Worm (Caenorhabditis elegans): ENCODE data around the gene F56C9.8.
A peak's percentile ranks its signal among the peaks of the same experiment; 100 is the strongest.

The F56C9.8 gene

ce11 chrIII:7272828-7273227 is 46.5 kb downstream of the F56C9.8 start:
- peak; percentile 71 for TF ChIP-seq gmeb-1 (tag; optimal IDR thresholded peaks at IDR 0.05)
- TF ChIP-seq sma-3 (GFP tag; optimal IDR thresholded peaks at IDR 0.05) = peak; percentile 82
- TF ChIP-seq lin-11 (tag; optimal IDR thresholded peaks at IDR 0.05) = no peak
- peak; percentile 92 for TF ChIP-seq nhr-21 (tag; optimal IDR thresholded peaks at IDR 0.05)
- TF ChIP-seq nhr-25 (tag; optimal IDR thresholded peaks at IDR 0.05) = peak; percentile 51
- no peak for TF ChIP-seq ZK546.5 (tag; optimal IDR thresholded peaks at IDR 0.05)
- no peak for TF ChIP-seq ztf-11 (tag; optimal IDR thresholded peaks at IDR 0.05)
- peak; percentile 55 for TF ChIP-seq crh-2 (tag; optimal IDR thresholded peaks at IDR 0.05)
- TF ChIP-seq mdl-1 (tag; optimal IDR thresholded peaks at IDR 0.05) = peak in 1 of 2 experiments; percentile 32
- no peak for TF ChIP-seq F13H6.1 (tag; optimal IDR thresholded peaks at IDR 0.05)
- TF ChIP-seq egl-27 (tag; optimal IDR thresholded peaks at IDR 0.05) = peak; percentile 64
- no peak for TF ChIP-seq C34F6.9 (tag; optimal IDR thresholded peaks at IDR 0.05)
- peak; percentile 86 for TF ChIP-seq sma-9 (GFP tag; optimal IDR thresholded peaks at IDR 0.05)
- TF ChIP-seq sma-9 (tag; optimal IDR thresholded peaks at IDR 0.05) = no peak
- TF ChIP-seq ama-1 (optimal IDR thresholded peaks at IDR 0.05) = peak; percentile 13
- no peak for TF ChIP-seq unc-55 (GFP tag; optimal IDR thresholded peaks at IDR 0.05)
- peak; percentile 85 for TF ChIP-seq blmp-1 (tag; optimal IDR thresholded peaks at IDR 0.05; ENCODE audit: insufficient read depth)
- peak; percentile 63 for TF ChIP-seq fos-1 (tag; optimal IDR thresholded peaks at IDR 0.05)
- peak; percentile 89 for TF ChIP-seq nhr-129 (tag; optimal IDR thresholded peaks at IDR 0.05)
- no peak for TF ChIP-seq ztf-1 (GFP tag; conservative IDR thresholded peaks at IDR 0.05)
- TF ChIP-seq elt-3 (tag; optimal IDR thresholded peaks at IDR 0.05) = no peak
- peak in 1 of 2 experiments; percentile 46 for TF ChIP-seq lsy-2 (tag; optimal IDR thresholded peaks at IDR 0.05)

ce11 chrIII:7272088-7272487 is 47.2 kb downstream of the F56C9.8 start:
- TF ChIP-seq elt-1 (tag; optimal IDR thresholded peaks at IDR 0.05) (no peak), aly-2 (tag; optimal IDR thresholded peaks at IDR 0.05) (no peak), F13H6.1 (tag; optimal IDR thresholded peaks at IDR 0.05) (peak; percentile 59), peb-1 (tag; optimal IDR thresholded peaks at IDR 0.05) (no peak), nhr-23 (tag; optimal IDR thresholded peaks at IDR 0.05) (no peak), ceh-82 (tag; optimal IDR thresholded peaks at IDR 0.05) (no peak), ztf-1 (GFP tag; conservative IDR thresholded peaks at IDR 0.05) (no peak), ama-1 (optimal IDR thresholded peaks at IDR 0.05) (peak; percentile 68), lin-13 (GFP tag; optimal IDR thresholded peaks at IDR 0.05) (no peak), skn-1 (tag; optimal IDR thresholded peaks at IDR 0.05) (no peak), nhr-11 (tag; optimal IDR thresholded peaks at IDR 0.05) (no peak), mab-5 (tag; optimal IDR thresholded peaks at IDR 0.05) (peak; percentile 70), R02D3.7 (tag; optimal IDR thresholded peaks at IDR 0.05) (no peak), gmeb-1 (tag; optimal IDR thresholded peaks at IDR 0.05) (peak; percentile 28), crh-2 (tag; optimal IDR thresholded peaks at IDR 0.05) (peak; percentile 56), unc-62 (GFP tag; optimal IDR thresholded peaks at IDR 0.05) (no peak), nhr-237 (tag; optimal IDR thresholded peaks at IDR 0.05) (no peak), Y55F3AM.14 (GFP tag; optimal IDR thresholded peaks at IDR 0.05) (no peak), unc-39 (tag; optimal IDR thresholded peaks at IDR 0.05) (no peak), egl-27 (tag; optimal IDR thresholded peaks at IDR 0.05) (no peak), lin-39 (tag; optimal IDR thresholded peaks at IDR 0.05) (no peak), snpc-4 (tag; optimal IDR thresholded peaks at IDR 0.05) (no peak), nhr-25 (tag; optimal IDR thresholded peaks at IDR 0.05) (peak; percentile 59), elt-3 (tag; optimal IDR thresholded peaks at IDR 0.05) (no peak), nhr-21 (tag; optimal IDR thresholded peaks at IDR 0.05) (no peak), lin-11 (tag; optimal IDR thresholded peaks at IDR 0.05) (no peak), sma-9 (GFP tag; optimal IDR thresholded peaks at IDR 0.05) (peak; percentile 77), sma-9 (tag; optimal IDR thresholded peaks at IDR 0.05) (no peak), ceh-16 (tag; optimal IDR thresholded peaks at IDR 0.05) (no peak), nhr-6 (tag; optimal IDR thresholded peaks at IDR 0.05) (peak; percentile 35), lsy-2 (tag; optimal IDR thresholded peaks at IDR 0.05) (peak in 1 of 2 experiments; percentile 61), nhr-77 (tag; optimal IDR thresholded peaks at IDR 0.05) (no peak), sma-3 (GFP tag; optimal IDR thresholded peaks at IDR 0.05) (peak; percentile 41), nhr-129 (tag; optimal IDR thresholded peaks at IDR 0.05) (peak; percentile 86), mdl-1 (tag; optimal IDR thresholded peaks at IDR 0.05) (peak in 1 of 2 experiments; percentile 25), dmd-4 (tag; optimal IDR thresholded peaks at IDR 0.05) (no peak), fos-1 (tag; optimal IDR thresholded peaks at IDR 0.05) (peak; percentile 9), C34F6.9 (tag; optimal IDR thresholded peaks at IDR 0.05) (peak; percentile 81), blmp-1 (tag; optimal IDR thresholded peaks at IDR 0.05; ENCODE audit: insufficient read depth) (no peak), nhr-10 (tag; optimal IDR thresholded peaks at IDR 0.05) (no peak), ztf-11 (tag; optimal IDR thresholded peaks at IDR 0.05) (no peak), mbf-1 (tag; optimal IDR thresholded peaks at IDR 0.05) (no peak), alr-1 (tag; optimal IDR thresholded peaks at IDR 0.05) (no peak), nhr-12 (tag; optimal IDR thresholded peaks at IDR 0.05) (no peak), zag-1 (tag; optimal IDR thresholded peaks at IDR 0.05) (no peak), unc-55 (GFP tag; optimal IDR thresholded peaks at IDR 0.05) (peak; percentile 7), sem-4 (tag; optimal IDR thresholded peaks at IDR 0.05) (no peak)
